Fruit fly (Drosophila melanogaster): ENCODE results near the gene CG14572.

dm6 chr3L:21787883-21788282 is 46.5 kb downstream of the CG14572 start:
- TF ChIP-seq Rel (GFP tag; optimal IDR thresholded peaks at IDR 0.05) (no peak), Rel (tag; optimal IDR thresholded peaks at IDR 0.05) (no peak), OdsH (GFP tag; optimal IDR thresholded peaks at IDR 0.05) (no peak), fru (GFP tag; optimal IDR thresholded peaks at IDR 0.05) (no peak), pan (optimal IDR thresholded peaks at IDR 0.05) (no peak), usp (GFP tag; optimal IDR thresholded peaks at IDR 0.05) (no peak), Myc (optimal IDR thresholded peaks at IDR 0.05) (no peak), Abd-B (GFP tag; optimal IDR thresholded peaks at IDR 0.05) (no peak), Dfd (GFP tag; optimal IDR thresholded peaks at IDR 0.05) (no peak), Dif (GFP tag; optimal IDR thresholded peaks at IDR 0.05; ENCODE audit: partially characterized antibody) (no peak), CG32264 (GFP tag; optimal IDR thresholded peaks at IDR 0.05) (no peak), h (GFP tag; optimal IDR thresholded peaks at IDR 0.05) (no peak), GATAd (GFP tag; optimal IDR thresholded peaks at IDR 0.05) (no peak), dl (GFP tag; optimal IDR thresholded peaks at IDR 0.05; ENCODE audit: insufficient read depth in 1 of 2, partially characterized antibody in 2 of 2) (no peak)

Data from whole organism, wandering third instar larva.